Worm (Caenorhabditis elegans) whole organism, L4 larva: Measurements from ENCODE around the gene ugt-52.

Source experiments
- F44E2.7 ChIP-seq: fragments of 200-800 bp; sonication (Bioruptor generic); IDR thresholded peaks from 2 replicates; pipeline ENCODE4 v2.1.2; 2022; ENCODE audit warnings: missing genetic modification characterization, missing compliant biosample characterization
- T26A8.4 ChIP-seq: fragments of 200-800 bp; sonication (Bioruptor generic); IDR thresholded peaks from 2 replicates; pipeline ENCODE4 v1.3.6; 2022; ENCODE audit warnings: missing genetic modification characterization, missing compliant biosample characterization
- Y5F2A.4 ChIP-seq: fragments of 200-800 bp; sonication (Bioruptor generic); optimal IDR thresholded peaks from 2 replicates; lab custom pipeline; 2018; ENCODE audit warnings: mild to moderate bottlenecking, missing genetic modification characterization, missing compliant biosample characterization
- Y75B8A.6 ChIP-seq: fragments of 200-800 bp; sonication (Bioruptor generic); IDR thresholded peaks from 2 replicates; pipeline ENCODE4 v1.3.6; 2022; ENCODE audit warnings: missing genetic modification reagents, missing genetic modification characterization, missing compliant biosample characterization
- ZK546.5 ChIP-seq, 2 experiments: sonication (generic microtip); optimal IDR thresholded peaks; 2 replicates each; lab custom pipeline; 2017; ENCODE audit warnings: missing biosample characterization in 2 of 2, missing genetic modification characterization in 2 of 2
- aha-1 ChIP-seq: fragments of 150-350 bp; peaks from one replicate; lab custom pipeline; 2014; ENCODE audit warnings: missing biosample characterization, missing genetic modification characterization
- ama-1 ChIP-seq: fragments of 150-350 bp; optimal IDR thresholded peaks from 2 replicates; lab custom pipeline; 2014; ENCODE audit warnings: inconsistent platforms, mixed read lengths
- arid-1 ChIP-seq: fragments of 200-800 bp; sonication (Bioruptor generic); conservative IDR thresholded peaks from 2 replicates; pipeline ENCODE4 v1.3.6; 2022; ENCODE audit warnings: missing genetic modification reagents, missing genetic modification characterization, missing compliant biosample characterization
- ceh-32 ChIP-seq: sonication (generic microtip); optimal IDR thresholded peaks from 2 replicates; lab custom pipeline; 2016; ENCODE audit warnings: mild to moderate bottlenecking, missing genetic modification characterization, missing compliant biosample characterization; ENCODE audit not compliant: poor library complexity
- ceh-82 ChIP-seq: sonication (generic microtip); optimal IDR thresholded peaks from 2 replicates; lab custom pipeline; 2017; ENCODE audit warnings: missing biosample characterization, missing genetic modification characterization
- daf-16 ChIP-seq, 3 experiments: sonication (generic microtip); optimal IDR thresholded peaks; 2 replicates each; lab custom pipeline; 2016 to 2017; ENCODE audit warnings: missing genetic modification characterization in 3 of 3, missing genetic modification reagents in 3 of 3, mild to moderate bottlenecking in 2 of 3, missing compliant biosample characterization in 2 of 3, missing biosample characterization in 1 of 3, moderate library complexity in 1 of 3
- daf-19 ChIP-seq: fragments of 200-800 bp; sonication (Bioruptor generic); conservative IDR thresholded peaks from 2 replicates; pipeline ENCODE4 v1.3.6; 2022; ENCODE audit warnings: missing genetic modification characterization, missing compliant biosample characterization
- dmd-8 ChIP-seq: fragments of 200-800 bp; sonication (Bioruptor generic); IDR thresholded peaks from 2 replicates; pipeline ENCODE4 v1.3.6; 2022; ENCODE audit warnings: missing genetic modification characterization, missing compliant biosample characterization
- dpl-1 ChIP-seq: fragments of 150-350 bp; optimal IDR thresholded peaks from 2 replicates; lab custom pipeline; 2014; ENCODE audit warnings: missing biosample characterization, missing genetic modification reagents, missing genetic modification characterization
- hif-1 ChIP-seq, 2 experiments: sonication (generic microtip); optimal IDR thresholded peaks; 2 replicates each; lab custom pipeline; 2016 to 2017; ENCODE audit warnings: missing compliant biosample characterization in 2 of 2, missing genetic modification characterization in 2 of 2, missing genetic modification reagents in 2 of 2, missing genotype in 2 of 2, mild to moderate bottlenecking in 1 of 2
- hlh-30 ChIP-seq: sonication (generic microtip); optimal IDR thresholded peaks from 2 replicates; lab custom pipeline; 2017; ENCODE audit warnings: antibody characterized with exemption, mild to moderate bottlenecking, missing genetic modification characterization, missing compliant biosample characterization; ENCODE audit not compliant: insufficient read depth
- jun-1 ChIP-seq: fragments of 150-350 bp; optimal IDR thresholded peaks from 2 replicates; lab custom pipeline; 2014; ENCODE audit warnings: missing biosample characterization, missing genetic modification reagents, missing genetic modification characterization
- lin-1 ChIP-seq: fragments of 200-800 bp; sonication (Bioruptor generic); IDR thresholded peaks from 2 replicates; pipeline ENCODE4 v1.3.6; 2022; ENCODE audit warnings: missing genetic modification reagents, missing genetic modification characterization, missing compliant biosample characterization
- lin-38 ChIP-seq: fragments of 200-800 bp; sonication (Bioruptor generic); IDR thresholded peaks from 2 replicates; pipeline ENCODE4 v1.3.6; 2022; ENCODE audit warnings: missing genetic modification reagents, missing genetic modification characterization, missing compliant biosample characterization
- lir-3 ChIP-seq: sonication (generic microtip); optimal IDR thresholded peaks from 2 replicates; lab custom pipeline; 2016; ENCODE audit warnings: mild to moderate bottlenecking, missing genetic modification characterization, missing compliant biosample characterization
- lsy-2 ChIP-seq, 2 experiments: fragments of 150-350 bp in 1 of 2; sonication (generic microtip) in 1 of 2; optimal IDR thresholded peaks; 2 replicates each; lab custom pipeline; 2014 to 2017; ENCODE audit warnings: missing biosample characterization in 2 of 2, missing genetic modification characterization in 2 of 2
- madf-5 ChIP-seq, 2 experiments: fragments of 200-800 bp; sonication (Bioruptor generic); IDR thresholded peaks; 2 replicates each; pipeline ENCODE4 v1.3.6; 2022; ENCODE audit warnings: missing compliant biosample characterization in 2 of 2, missing genetic modification characterization in 2 of 2
- mdl-1 ChIP-seq, 2 experiments: fragments of 150-350 bp in 1 of 2; sonication (generic microtip) in 1 of 2; optimal IDR thresholded peaks; 2 replicates each; lab custom pipeline; 2014 to 2017; ENCODE audit warnings: missing biosample characterization in 2 of 2, missing genetic modification characterization in 2 of 2
- mep-1 ChIP-seq: fragments of 150-350 bp; sonication (generic microtip); optimal IDR thresholded peaks from 3 replicates; lab custom pipeline; 2014; ENCODE audit warnings: missing biosample characterization, missing genetic modification characterization
- nhr-28 ChIP-seq: fragments of 150-350 bp; optimal IDR thresholded peaks from 2 replicates; lab custom pipeline; 2014; ENCODE audit warnings: missing biosample characterization, missing genetic modification characterization
- nhr-48 ChIP-seq: sonication (generic microtip); optimal IDR thresholded peaks from 2 replicates; lab custom pipeline; 2016; ENCODE audit warnings: mild to moderate bottlenecking, missing genetic modification characterization, missing compliant biosample characterization
- nhr-6 ChIP-seq: fragments of 150-350 bp; optimal IDR thresholded peaks from 2 replicates; lab custom pipeline; 2014; ENCODE audit warnings: missing biosample characterization, missing genetic modification characterization
- pqm-1 ChIP-seq: sonication (generic microtip); optimal IDR thresholded peaks from 2 replicates; lab custom pipeline; 2017; ENCODE audit warnings: missing biosample characterization, missing genetic modification characterization
- snpc-4 ChIP-seq: fragments of 150-350 bp; optimal IDR thresholded peaks from 2 replicates; lab custom pipeline; 2014; ENCODE audit warnings: missing biosample characterization, missing genetic modification characterization
- unc-130 ChIP-seq: sonication (generic microtip); optimal IDR thresholded peaks from 2 replicates; lab custom pipeline; 2016; ENCODE audit warnings: missing genetic modification reagents, missing genetic modification characterization, missing compliant biosample characterization
- unc-39 ChIP-seq: sonication (generic microtip); optimal IDR thresholded peaks from 2 replicates; lab custom pipeline; 2017; ENCODE audit warnings: missing biosample characterization, missing genetic modification characterization
- zag-1 ChIP-seq: fragments of 150-350 bp; optimal IDR thresholded peaks from 2 replicates; lab custom pipeline; 2014; ENCODE audit warnings: missing biosample characterization, missing genetic modification characterization
- zip-2 ChIP-seq: fragments of 150-350 bp; optimal IDR thresholded peaks from 2 replicates; lab custom pipeline; 2014; ENCODE audit warnings: missing biosample characterization, missing genetic modification characterization

The ugt-52 gene

DNA sequence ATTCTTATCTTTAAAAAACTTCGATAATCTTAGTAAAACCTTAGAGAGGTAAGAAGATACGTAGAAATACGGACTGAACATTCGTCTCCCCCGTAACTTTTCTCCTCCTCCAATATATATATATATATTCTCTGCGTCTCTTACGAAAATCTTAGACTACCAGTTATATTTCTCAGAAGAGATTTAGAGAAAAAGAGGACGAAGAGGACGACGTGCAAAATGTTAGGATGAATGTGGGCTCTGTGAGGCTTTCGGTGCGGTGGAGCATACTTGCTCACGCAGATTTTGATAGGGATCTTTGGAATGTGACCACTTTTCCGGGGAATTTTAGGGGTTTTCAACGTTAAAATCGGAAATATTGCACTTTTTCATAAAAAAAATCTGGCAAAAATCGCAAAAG, 49.8 kb downstream of the ugt-52 start (continued):
- TF ChIP-seq lin-1 (no peak), aha-1 (tag; lab: Kevin White, UChicago) (peak; percentile 100), ama-1 (lab: Kevin White, UChicago) (peak; percentile 42), mep-1 (peak; percentile 73), zip-2 (peak; percentile 10), mdl-1 (tag; optimal IDR thresholded peaks at IDR 0.05; lab: Kevin White, UChicago) (peak in 1 of 2 experiments; percentile 64), snpc-4 (tag; lab: Kevin White, UChicago) (no peak), pqm-1 (tag; lab: Kevin White, UChicago) (no peak), zag-1 (tag; lab: Kevin White, UChicago) (no peak), lir-3 (no peak), Y75B8A.6 (no peak), nhr-28 (peak; percentile 15), hif-1 (tag; optimal IDR thresholded peaks at IDR 0.05; lab: Kevin White, UChicago) (peak; percentile 66 to 99), F44E2.7 (GFP tag; lab: Robert Waterston, UW) (no peak), daf-19 (GFP tag; lab: Robert Waterston, UW) (no peak), lsy-2 (tag; optimal IDR thresholded peaks at IDR 0.05; lab: Kevin White, UChicago) (peak in 1 of 2 experiments; percentile 85), T26A8.4 (GFP tag; lab: Robert Waterston, UW) (no peak), Y5F2A.4 (no peak), arid-1 (no peak), dpl-1 (GFP tag; lab: Kevin White, UChicago) (peak; percentile 60), dmd-8 (GFP tag; lab: Robert Waterston, UW) (no peak), ceh-32 (tag; lab: Kevin White, UChicago) (no peak), lin-38 (GFP tag; lab: Robert Waterston, UW) (peak; percentile 77), jun-1 (tag; lab: Kevin White, UChicago) (no peak), unc-39 (no peak), ZK546.5 (tag; optimal IDR thresholded peaks at IDR 0.05; lab: Kevin White, UChicago) (no peak)

ce11 chrIV:829107-829506, 50.5 kb downstream of the ugt-52 start:
- no peak for TF ChIP-seq nhr-6 (tag; lab: Kevin White, UChicago)
- TF ChIP-seq hlh-30 (tag; lab: Kevin White, UChicago) = peak; percentile 60
- no peak for TF ChIP-seq daf-16 (GFP tag; optimal IDR thresholded peaks at IDR 0.05; lab: Kevin White, UChicago)
- peak; percentile 32 for TF ChIP-seq daf-16 (tag; optimal IDR thresholded peaks at IDR 0.05; lab: Kevin White, UChicago)
- TF ChIP-seq nhr-48 (tag; lab: Kevin White, UChicago) = no peak

DNA sequence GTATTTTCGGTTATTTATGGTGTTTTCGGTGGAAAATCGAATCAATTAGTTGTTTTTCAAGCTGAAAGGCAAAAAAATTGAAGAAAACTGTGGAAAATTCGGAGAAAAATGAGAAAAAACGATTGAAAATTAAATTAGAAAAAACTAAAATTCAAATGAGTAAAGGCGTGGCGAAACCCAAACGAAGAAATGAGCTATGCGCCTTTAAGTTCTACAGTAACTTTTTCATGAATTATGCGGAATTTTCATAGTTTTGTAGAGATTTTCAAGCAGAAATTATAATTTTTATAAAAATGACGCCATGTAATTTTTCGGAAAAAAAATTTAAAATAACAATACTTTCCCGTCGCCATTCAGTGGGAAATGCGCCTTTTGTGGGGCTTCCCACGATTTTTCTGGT, 51.1 kb downstream of the ugt-52 start:
- TF ChIP-seq nhr-48 (tag; lab: Kevin White, UChicago) (no peak), jun-1 (tag; lab: Kevin White, UChicago) (no peak), unc-130 (GFP tag; lab: Kevin White, UChicago) (no peak), ceh-32 (tag; lab: Kevin White, UChicago) (no peak), madf-5 (GFP tag; IDR thresholded peaks at IDR 0.05; lab: Robert Waterston, UW) (no peak)

ce11 chrIV:830262-830960, 51.8 kb downstream of the ugt-52 start:
- TF ChIP-seq aha-1 (tag; lab: Kevin White, UChicago) (peak; percentile 93), ceh-82 (tag; lab: Kevin White, UChicago) (no peak)
